Worm (Caenorhabditis elegans) whole organism, L4/young adult: ENCODE results near the gene mul-1.

Source experiments
- W03F9.2 ChIP-seq: fragments of 150-350 bp; optimal IDR thresholded peaks from 2 replicates; lab custom pipeline; 2014; ENCODE audit warnings: missing biosample characterization, missing genetic modification characterization
- dao-5 ChIP-seq: sonication (generic microtip); optimal IDR thresholded peaks from 2 replicates; lab custom pipeline; 2016; ENCODE audit warnings: missing genotype, missing genetic modification characterization, moderate library complexity, missing compliant biosample characterization
- him-1 ChIP-seq: sonication (generic microtip); optimal IDR thresholded peaks from 2 replicates; lab custom pipeline; 2016; ENCODE audit warnings: missing genotype, missing genetic modification reagents, missing genetic modification characterization, missing compliant biosample characterization

DNA sequence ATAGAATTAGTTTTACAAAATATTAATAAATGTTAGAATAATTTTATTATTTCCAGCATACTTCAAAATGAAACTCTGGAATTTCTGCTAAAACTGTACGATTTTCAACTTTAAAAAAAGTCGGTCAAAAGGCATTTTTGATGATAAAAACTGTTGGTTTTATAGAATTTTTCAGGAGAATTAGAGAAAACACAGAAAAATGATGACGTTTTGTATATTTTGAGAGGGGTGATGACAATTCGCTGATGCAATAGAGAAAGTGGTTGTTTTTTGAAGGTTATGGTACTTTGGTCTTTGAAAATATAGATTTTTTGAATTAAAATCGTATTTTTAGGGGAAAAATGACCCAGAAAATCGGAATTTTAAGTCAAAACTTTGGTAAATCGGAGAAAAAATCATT, 37.9 kb downstream of the mul-1 start:
- TF ChIP-seq dao-5 (tag; lab: Kevin White, UChicago) (no peak), him-1 (tag; lab: Kevin White, UChicago) (no peak), W03F9.2 (tag; lab: Kevin White, UChicago) (peak; percentile 2)
